Fruit fly (Drosophila melanogaster) whole organism, wandering third instar larva: ENCODE measurements around the gene CG32095.

ENCODE experiments used
- CG32264 ChIP-seq: fragments of 200-800 bp; sonication (Bioruptor generic); optimal IDR thresholded peaks from 2 replicates; lab custom pipeline; 2016; ENCODE audit warnings: missing biosample characterization, missing genetic modification characterization
- CG9705 ChIP-seq: fragments of 200-800 bp; sonication (Bioruptor generic); optimal IDR thresholded peaks from 2 replicates; lab custom pipeline; 2018; ENCODE audit warnings: missing biosample characterization, mild to moderate bottlenecking, missing genetic modification characterization
- CrebA ChIP-seq: fragments of 200-800 bp; sonication (Bioruptor generic); optimal IDR thresholded peaks from 2 replicates; lab custom pipeline; 2016; ENCODE audit warnings: missing biosample characterization, mild to moderate bottlenecking, missing genetic modification characterization, borderline replicate concordance
- Dfd ChIP-seq: fragments of >200 bp; optimal IDR thresholded peaks from 2 replicates; lab custom pipeline; 2017; ENCODE audit warnings: missing biosample characterization, missing genetic modification characterization
- GATAd ChIP-seq: sonication (Bioruptor generic); optimal IDR thresholded peaks from 2 replicates; lab custom pipeline; 2016; ENCODE audit warnings: missing biosample characterization, missing genetic modification characterization
- HLH106 ChIP-seq: fragments of 200-800 bp; optimal IDR thresholded peaks from 3 replicates; lab custom pipeline; 2019; ENCODE audit warnings: missing biosample characterization, mild to moderate bottlenecking, missing genetic modification characterization, moderate library complexity
- Hr78 ChIP-seq: fragments of >200 bp; optimal IDR thresholded peaks from 2 replicates; lab custom pipeline; 2017; ENCODE audit warnings: missing biosample characterization, missing genetic modification characterization
- Hr83 ChIP-seq: fragments of 200-300 bp; sonication (Bioruptor generic); optimal IDR thresholded peaks from 2 replicates; lab custom pipeline; 2016; ENCODE audit warnings: missing biosample characterization, mild to moderate bottlenecking, missing genetic modification characterization, moderate library complexity; ENCODE audit not compliant: poor library complexity, severe bottlenecking
- Jra ChIP-seq: sonication (Bioruptor generic); optimal IDR thresholded peaks from 2 replicates; lab custom pipeline; 2016; ENCODE audit warnings: missing biosample characterization, missing genetic modification characterization
- Mio ChIP-seq: sonication (Bioruptor generic); optimal IDR thresholded peaks from 2 replicates; lab custom pipeline; 2016; ENCODE audit warnings: missing biosample characterization, missing genetic modification characterization
- Myc ChIP-seq: fragments of >200 bp; optimal IDR thresholded peaks from 2 replicates; lab custom pipeline; 2017
- N ChIP-seq: fragments of >200 bp; optimal IDR thresholded peaks from 2 replicates; lab custom pipeline; 2018; ENCODE audit warnings: missing biosample characterization, missing external identifiers, missing genetic modification characterization
- Rel ChIP-seq, 2 experiments: fragments of 200-800 bp; sonication (Bioruptor generic) in 1 of 2; optimal IDR thresholded peaks; 2 replicates in 1 of 2; 3 replicates in 1 of 2; lab custom pipeline; 2016 to 2019; ENCODE audit warnings: mild to moderate bottlenecking in 2 of 2, missing biosample characterization in 2 of 2, missing genetic modification characterization in 2 of 2, moderate library complexity in 1 of 2
- Sp1 ChIP-seq: fragments of 200-800 bp; sonication (Bioruptor generic); optimal IDR thresholded peaks from 3 replicates; lab custom pipeline; 2019; ENCODE audit warnings: missing biosample characterization, mild to moderate bottlenecking, missing genetic modification characterization, moderate library complexity
- Vsx2 ChIP-seq: fragments of 200-300, 225-300 bp; sonication (Bioruptor generic); optimal IDR thresholded peaks from 2 replicates; lab custom pipeline; 2018; ENCODE audit warnings: missing biosample characterization, missing genetic modification characterization; ENCODE audit not compliant: partially characterized antibody
- dl ChIP-seq, 2 experiments: fragments of 175-275, 200-275 bp in 1 of 2; fragments of 200-275 bp in 1 of 2; sonication (Bioruptor generic); optimal IDR thresholded peaks; lab custom pipeline; 2018; ENCODE audit warnings: mild to moderate bottlenecking in 2 of 2, missing biosample characterization in 2 of 2, missing genetic modification characterization in 2 of 2, moderate library complexity in 2 of 2; ENCODE audit not compliant: partially characterized antibody in 2 of 2, insufficient read depth in 1 of 2
- dmrt93B ChIP-seq: fragments of 200-800 bp; sonication (Bioruptor generic); optimal IDR thresholded peaks from 2 replicates; lab custom pipeline; 2018; ENCODE audit warnings: missing biosample characterization, mild to moderate bottlenecking, missing genetic modification characterization
- dsf ChIP-seq: sonication (Bioruptor generic); optimal IDR thresholded peaks from 2 replicates; lab custom pipeline; 2016; ENCODE audit warnings: missing biosample characterization, missing genetic modification characterization, borderline replicate concordance
- foxo ChIP-seq, 2 experiments: fragments of 200-800 bp; sonication (Bioruptor generic); optimal IDR thresholded peaks; 2 replicates in 1 of 2; 3 replicates in 1 of 2; lab custom pipeline; 2016 to 2017; ENCODE audit warnings: missing biosample characterization in 2 of 2, missing genetic modification characterization in 2 of 2
- h ChIP-seq: fragments of 200-800 bp; sonication (Bioruptor generic); optimal IDR thresholded peaks from 3 replicates; lab custom pipeline; 2016; ENCODE audit warnings: missing biosample characterization, mild to moderate bottlenecking, missing genetic modification characterization
- jim ChIP-seq: fragments of 175-275, 200-325 bp; sonication (Bioruptor generic); optimal IDR thresholded peaks from 2 replicates; lab custom pipeline; 2016; ENCODE audit warnings: missing biosample characterization, mild to moderate bottlenecking, missing genetic modification characterization
- lola ChIP-seq: fragments of >200 bp; optimal IDR thresholded peaks from 2 replicates; lab custom pipeline; 2017; ENCODE audit warnings: missing biosample characterization, missing genetic modification characterization
- pan ChIP-seq: fragments of >200 bp; optimal IDR thresholded peaks from 2 replicates; lab custom pipeline; 2017
- sage ChIP-seq: fragments of 200-800 bp; sonication (Bioruptor generic); optimal IDR thresholded peaks from 2 replicates; lab custom pipeline; 2016; ENCODE audit warnings: missing biosample characterization, mild to moderate bottlenecking, missing genetic modification characterization
- sv ChIP-seq: fragments of 200-800 bp; sonication (Bioruptor generic); optimal IDR thresholded peaks from 3 replicates; lab custom pipeline; 2016; ENCODE audit warnings: missing biosample characterization, missing genetic modification characterization
- tai ChIP-seq: sonication (Bioruptor generic); optimal IDR thresholded peaks from 2 replicates; lab custom pipeline; 2016; ENCODE audit warnings: missing biosample characterization, missing genetic modification characterization
- woc ChIP-seq: sonication (Bioruptor generic); optimal IDR thresholded peaks from 2 replicates; lab custom pipeline; 2016; ENCODE audit warnings: missing biosample characterization, mild to moderate bottlenecking, missing genetic modification characterization

The CG32095 gene

DNA sequence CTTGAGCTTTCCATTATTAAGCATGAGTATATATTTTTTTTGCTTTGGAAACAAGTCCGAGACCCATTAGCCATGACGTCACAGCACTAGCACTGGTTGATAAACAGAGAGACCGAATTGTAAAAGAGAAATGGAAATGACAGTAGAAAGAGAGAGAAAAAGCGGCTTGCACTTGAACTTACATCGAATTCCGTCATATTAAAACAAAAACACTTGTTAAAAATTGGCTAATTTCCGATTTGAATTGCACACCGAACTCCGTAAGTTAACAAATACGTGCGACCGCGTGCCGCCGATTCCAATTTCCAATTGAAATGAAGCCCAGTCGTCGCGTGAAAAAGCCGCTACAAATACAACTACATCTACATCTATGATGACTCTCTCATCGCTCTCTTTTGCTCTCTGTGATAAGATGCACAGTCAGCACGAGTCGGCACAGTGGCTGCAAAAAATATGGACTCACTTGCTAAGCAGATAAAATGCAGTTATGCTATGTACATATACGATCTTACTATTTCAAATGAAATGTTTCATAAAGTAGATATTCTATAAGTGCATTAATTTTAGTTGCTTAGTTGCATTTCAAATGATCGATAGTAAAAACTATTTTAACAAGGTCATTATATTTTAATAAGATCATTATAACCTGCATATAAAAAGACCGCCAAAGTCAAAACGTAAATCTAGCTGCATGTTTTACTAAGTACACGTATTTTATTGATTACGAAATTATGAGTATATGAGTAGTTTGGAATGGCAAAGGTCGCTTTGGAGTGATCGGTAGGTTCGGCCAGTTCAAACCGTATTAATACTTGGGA is 5.7 kb downstream of the CG32095 start (continued):
- no peak for TF ChIP-seq Sp1 (GFP tag; lab: Kevin White, UChicago)
- TF ChIP-seq Hr78 (GFP tag; lab: Kevin White, UChicago): no peak
- TF ChIP-seq pan (lab: Kevin White, UChicago): no peak
- TF ChIP-seq jim: no peak

DNA sequence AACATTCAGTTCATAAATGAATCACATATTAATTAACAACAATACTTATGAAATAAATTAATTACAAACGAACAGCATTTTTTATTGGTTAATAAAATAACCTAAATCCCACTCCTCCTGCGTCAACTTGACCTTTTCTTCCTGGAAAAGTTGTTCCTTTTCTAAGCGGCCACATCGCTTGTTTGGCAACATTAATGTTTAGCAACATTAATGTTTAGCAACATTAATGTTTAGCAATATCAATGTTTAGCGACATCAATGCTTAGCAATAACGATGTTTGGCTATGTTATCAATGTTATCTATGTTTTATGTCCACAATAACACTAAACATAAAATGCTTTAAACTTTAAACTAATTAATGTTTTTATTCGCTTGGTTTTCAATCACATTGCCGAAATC is 8.9 kb downstream of the CG32095 start:
- TF ChIP-seq h (GFP tag; lab: Kevin White, UChicago) (no peak), foxo (GFP tag; optimal IDR thresholded peaks at IDR 0.05; lab: Kevin White, UChicago) (no peak), lola (GFP tag; lab: Kevin White, UChicago) (no peak), tai (GFP tag; lab: Kevin White, UChicago) (no peak), GATAd (GFP tag; lab: Kevin White, UChicago) (no peak), sage (GFP tag; lab: Kevin White, UChicago) (no peak), CG32264 (GFP tag; lab: Kevin White, UChicago) (no peak), Dfd (GFP tag; lab: Kevin White, UChicago) (no peak), HLH106 (tag; lab: Kevin White, UChicago) (no peak), N (no peak), pan (lab: Kevin White, UChicago) (no peak), Rel (GFP tag; optimal IDR thresholded peaks at IDR 0.05; lab: Kevin White, UChicago) (no peak), Rel (tag; optimal IDR thresholded peaks at IDR 0.05; lab: Kevin White, UChicago) (no peak), dl (GFP tag; optimal IDR thresholded peaks at IDR 0.05; lab: Kevin White, UChicago; ENCODE audit: insufficient read depth in 1 of 2, partially characterized antibody in 2 of 2) (no peak), Jra (GFP tag; lab: Kevin White, UChicago) (no peak), woc (no peak), CrebA (GFP tag; lab: Kevin White, UChicago) (no peak)
- TF ChIP-seq, all 38 proteins: peak for 0

DNA sequence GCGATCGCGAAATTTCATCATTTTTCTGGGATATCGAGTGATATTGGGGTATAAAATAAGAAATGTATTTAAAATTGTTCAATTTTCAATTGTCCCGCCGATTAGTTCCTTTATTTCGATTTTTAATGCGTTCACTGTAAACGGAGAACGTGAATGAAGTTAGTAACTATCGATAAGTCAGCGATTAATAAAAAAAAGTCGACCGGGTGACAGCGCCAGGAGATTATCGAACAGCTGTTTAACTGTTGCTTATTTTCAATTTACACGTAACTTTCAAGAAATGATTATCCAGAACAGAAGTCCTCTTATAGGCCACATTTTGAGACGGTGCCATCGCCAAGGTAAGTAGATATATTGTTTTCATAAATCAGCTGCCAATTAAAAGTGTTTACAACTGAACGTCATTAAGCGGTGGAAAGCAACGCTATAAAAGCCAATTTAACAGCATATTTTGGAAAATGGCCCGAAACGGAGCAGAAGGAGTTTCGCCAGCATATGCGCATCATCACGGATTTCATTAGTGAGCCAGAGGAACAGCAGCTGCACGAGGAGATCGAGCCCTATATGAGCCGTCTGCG is 10.2 kb downstream of the CG32095 start, which contains the start of gene CG14130:
Gene CG14130 (plus strand): TSS at position 225 of the 578 bp plus-strand sequence.
- TF ChIP-seq Hr78 (GFP tag; lab: Kevin White, UChicago) (no peak), Mio (no peak), Vsx2 (GFP tag; lab: Kevin White, UChicago) (peak; percentile 13), foxo (GFP tag; optimal IDR thresholded peaks at IDR 0.05; lab: Kevin White, UChicago) (no peak)

DNA sequence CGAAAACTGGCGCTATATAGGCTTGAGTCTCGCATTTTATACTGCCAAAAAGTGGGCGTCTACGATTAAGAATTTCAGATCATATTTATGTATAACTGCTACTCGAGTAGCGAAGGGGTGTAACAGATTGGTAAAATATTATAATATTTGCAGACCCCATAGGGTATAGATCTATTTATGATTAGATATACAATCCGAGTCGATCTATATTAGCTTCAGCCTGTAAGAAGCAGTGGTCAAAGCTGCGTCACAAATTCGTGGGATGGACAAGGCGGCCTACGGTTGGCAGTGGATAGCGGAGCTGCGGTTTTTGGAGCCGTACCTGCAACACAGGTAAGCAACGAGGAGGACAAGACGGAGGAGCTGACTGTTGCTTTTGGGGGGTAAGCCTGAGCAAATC is 10.9 kb downstream of the CG32095 start, which contains the start of gene Cubn2:
Gene Cubn2 (minus strand): TSS at position 101 of the 400 bp plus-strand sequence.
- TF ChIP-seq Hr83 (GFP tag; lab: Kevin White, UChicago): no peak
- TF ChIP-seq Myc (lab: Kevin White, UChicago): no peak
- no peak for TF ChIP-seq HLH106 (tag; lab: Kevin White, UChicago)
- TF ChIP-seq Hr78 (GFP tag; lab: Kevin White, UChicago): no peak
- TF ChIP-seq Rel (GFP tag; optimal IDR thresholded peaks at IDR 0.05; lab: Kevin White, UChicago): no peak
- TF ChIP-seq Rel (tag; optimal IDR thresholded peaks at IDR 0.05; lab: Kevin White, UChicago): no peak
- no peak for TF ChIP-seq Dfd (GFP tag; lab: Kevin White, UChicago)
- TF ChIP-seq dsf: no peak
- TF ChIP-seq dl (GFP tag; optimal IDR thresholded peaks at IDR 0.05; lab: Kevin White, UChicago; ENCODE audit: insufficient read depth in 1 of 2, partially characterized antibody in 2 of 2): no peak
- TF ChIP-seq h (GFP tag; lab: Kevin White, UChicago): no peak
- TF ChIP-seq dmrt93B (GFP tag; lab: Kevin White, UChicago): no peak
- TF ChIP-seq CG32264 (GFP tag; lab: Kevin White, UChicago): no peak
- TF ChIP-seq Jra (GFP tag; lab: Kevin White, UChicago): no peak
- no peak for TF ChIP-seq pan (lab: Kevin White, UChicago)

DNA sequence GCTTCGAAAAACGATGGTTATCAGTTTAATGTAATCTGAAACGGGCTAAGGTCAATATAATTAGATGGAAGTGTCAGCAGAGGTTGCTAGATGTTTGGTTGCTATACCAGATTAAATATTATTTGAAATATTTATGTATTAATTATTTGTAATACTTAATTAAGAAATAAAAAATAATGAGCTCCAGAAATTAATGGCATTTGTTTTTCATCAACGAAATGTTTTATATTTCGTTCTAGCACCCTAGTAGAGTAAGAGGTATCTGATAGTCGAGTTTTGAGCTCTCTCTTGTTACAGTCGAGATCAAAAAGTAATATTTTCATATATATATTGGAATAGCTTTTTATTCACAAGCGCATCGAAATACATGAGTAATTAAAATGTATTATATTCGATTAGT is 23.9 kb downstream of the CG32095 start:
- TF ChIP-seq woc (no peak), CrebA (GFP tag; lab: Kevin White, UChicago) (no peak), GATAd (GFP tag; lab: Kevin White, UChicago) (no peak), pan (lab: Kevin White, UChicago) (no peak), CG9705 (GFP tag; lab: Kevin White, UChicago) (no peak), sv (GFP tag; lab: Kevin White, UChicago) (no peak)
